Worm (Caenorhabditis elegans) whole organism, young adult: ENCODE measurements around the gene F49H12.3.

Experiments
- B0336.3 ChIP-seq: fragments of 200-800 bp; sonication (Bioruptor generic); IDR thresholded peaks from 2 replicates; pipeline ENCODE4 v1.3.6; 2022; ENCODE audit warnings: missing genetic modification characterization, missing compliant biosample characterization
- C06A6.2 ChIP-seq: fragments of 200-800 bp; sonication (Bioruptor generic); conservative IDR thresholded peaks from 2 replicates; pipeline ENCODE4 v1.3.6; 2022; ENCODE audit warnings: missing genetic modification characterization, missing compliant biosample characterization
- F22D6.2 ChIP-seq: sonication (generic microtip); optimal IDR thresholded peaks from 2 replicates; lab custom pipeline; 2016; ENCODE audit warnings: mild to moderate bottlenecking, missing genetic modification characterization, missing compliant biosample characterization
- F33H1.4 ChIP-seq: fragments of 200-800 bp; sonication (Bioruptor generic); IDR thresholded peaks from 2 replicates; pipeline ENCODE4 v1.3.6; 2022; ENCODE audit warnings: missing genetic modification reagents, missing genetic modification characterization, missing compliant biosample characterization
- F39B2.1 ChIP-seq: fragments of 200-800 bp; sonication (Bioruptor generic); IDR thresholded peaks from 2 replicates; pipeline ENCODE4 v1.3.6; 2022; ENCODE audit warnings: missing genetic modification reagents, missing genetic modification characterization, missing compliant biosample characterization
- F52B5.7 ChIP-seq: sonication (generic microtip); optimal IDR thresholded peaks from 2 replicates; lab custom pipeline; 2016; ENCODE audit warnings: mild to moderate bottlenecking, missing genetic modification characterization, missing compliant biosample characterization
- T07F8.4 ChIP-seq: sonication (generic microtip); optimal IDR thresholded peaks from 2 replicates; lab custom pipeline; 2016; ENCODE audit warnings: mild to moderate bottlenecking, missing genetic modification characterization, moderate library complexity, missing compliant biosample characterization
- atf-7 ChIP-seq: sonication (generic microtip); optimal IDR thresholded peaks from 2 replicates; lab custom pipeline; 2017; ENCODE audit warnings: mild to moderate bottlenecking, missing genetic modification characterization, missing compliant biosample characterization
- attf-5 ChIP-seq: fragments of 200-800 bp; sonication (Bioruptor generic); optimal IDR thresholded peaks from 2 replicates; lab custom pipeline; 2018; ENCODE audit warnings: mild to moderate bottlenecking, missing genetic modification characterization, missing compliant biosample characterization
- bed-2 ChIP-seq: fragments of 200-800 bp; sonication (Bioruptor generic); IDR thresholded peaks from 2 replicates; pipeline ENCODE4 v1.3.6; 2022; ENCODE audit warnings: missing genetic modification reagents, missing genetic modification characterization, missing compliant biosample characterization
- ccch-3 ChIP-seq: fragments of 200-800 bp; sonication (Bioruptor generic); optimal IDR thresholded peaks from 2 replicates; lab custom pipeline; 2018; ENCODE audit warnings: mild to moderate bottlenecking, missing genetic modification characterization, missing compliant biosample characterization
- cebp-1 ChIP-seq, 2 experiments: fragments of 200-800 bp in 1 of 2; sonication (Bioruptor generic) in 1 of 2; sonication (generic microtip) in 1 of 2; IDR thresholded peaks in 1 of 2; optimal IDR thresholded peaks in 1 of 2; 2 replicates each; pipeline versions ENCODE4 v1.3.6 to Lab custom; 2017 to 2022; ENCODE audit warnings: missing compliant biosample characterization in 2 of 2, missing genetic modification characterization in 2 of 2, mild to moderate bottlenecking in 1 of 2, missing genetic modification reagents in 1 of 2, moderate library complexity in 1 of 2
- ceh-27 ChIP-seq: fragments of 200-800 bp; sonication (Bioruptor generic); optimal IDR thresholded peaks from 2 replicates; lab custom pipeline; 2018; ENCODE audit warnings: mild to moderate bottlenecking, missing genetic modification characterization, moderate library complexity, missing compliant biosample characterization
- ceh-91 ChIP-seq: fragments of 200-800 bp; sonication (Bioruptor generic); IDR thresholded peaks from 2 replicates; pipeline ENCODE4 v1.3.6; 2022; ENCODE audit warnings: missing genetic modification reagents, missing genetic modification characterization, missing compliant biosample characterization
- dox-1 ChIP-seq: fragments of 200-800 bp; sonication (Bioruptor generic); IDR thresholded peaks from 2 replicates; pipeline ENCODE4 v1.3.6; 2022; ENCODE audit warnings: missing genetic modification reagents, missing genetic modification characterization, missing compliant biosample characterization
- egl-18 ChIP-seq: fragments of 200-800 bp; sonication (Bioruptor generic); IDR thresholded peaks from 2 replicates; pipeline ENCODE4 v1.3.6; 2022; ENCODE audit warnings: missing genetic modification reagents, missing genetic modification characterization, missing compliant biosample characterization
- hlh-12 ChIP-seq: sonication (generic microtip); optimal IDR thresholded peaks from 2 replicates; lab custom pipeline; 2016; ENCODE audit warnings: missing genetic modification characterization, missing compliant biosample characterization
- hlh-26 ChIP-seq: fragments of 200-800 bp; sonication (Bioruptor generic); conservative IDR thresholded peaks from 2 replicates; pipeline ENCODE4 v1.3.6; 2022; ENCODE audit warnings: missing genetic modification reagents, missing genetic modification characterization, missing compliant biosample characterization
- hsf-1 ChIP-seq: fragments of 200-800 bp; sonication (Bioruptor generic); IDR thresholded peaks from 2 replicates; pipeline ENCODE4 v1.3.6; 2022; ENCODE audit warnings: missing genetic modification reagents, missing genetic modification characterization, missing compliant biosample characterization
- lir-1 ChIP-seq: fragments of 200-800 bp; sonication (Bioruptor generic); conservative IDR thresholded peaks from 2 replicates; pipeline ENCODE4 v1.3.6; 2022; ENCODE audit warnings: missing genetic modification reagents, missing genetic modification characterization, missing compliant biosample characterization
- lsy-27 ChIP-seq: sonication (generic microtip); optimal IDR thresholded peaks from 2 replicates; lab custom pipeline; 2017; ENCODE audit warnings: missing genetic modification characterization, mild to moderate bottlenecking, missing compliant biosample characterization, antibody characterized with exemption, missing genotype, borderline replicate concordance; ENCODE audit not compliant: insufficient read depth
- mcd-1 ChIP-seq: fragments of 200-800 bp; sonication (Bioruptor generic); IDR thresholded peaks from 2 replicates; pipeline ENCODE4 v1.3.6; 2022; ENCODE audit warnings: missing genetic modification reagents, missing genetic modification characterization, missing compliant biosample characterization
- mes-4 ChIP-seq: sonication (generic microtip); optimal IDR thresholded peaks from 2 replicates; lab custom pipeline; 2016; ENCODE audit warnings: missing genotype, missing genetic modification characterization, missing compliant biosample characterization
- nfya-2 ChIP-seq: fragments of 200-800 bp; sonication (Bioruptor generic); IDR thresholded peaks from 2 replicates; pipeline ENCODE4 v1.3.6; 2022; ENCODE audit warnings: missing genetic modification reagents, missing genetic modification characterization, missing compliant biosample characterization
- pha-4 ChIP-seq: fragments of 150-350 bp; sonication (generic microtip); optimal IDR thresholded peaks from 2 replicates; lab custom pipeline; 2014; ENCODE audit warnings: missing biosample characterization, missing genetic modification reagents, missing genetic modification characterization
- repo-1 ChIP-seq: sonication (generic microtip); optimal IDR thresholded peaks from 2 replicates; lab custom pipeline; 2017; ENCODE audit warnings: mild to moderate bottlenecking, missing genetic modification characterization, missing compliant biosample characterization
- rpc-1 ChIP-seq, 2 experiments: fragments of 150-350 bp in 1 of 2; sonication (generic microtip) in 1 of 2; optimal IDR thresholded peaks; 2 replicates each; lab custom pipeline; 2014 to 2018; ENCODE audit warnings: missing biosample characterization in 1 of 2, missing genetic modification characterization in 1 of 2, missing genetic modification reagents in 1 of 2, missing genotype in 1 of 2
- sdz-38 ChIP-seq: sonication (generic microtip); optimal IDR thresholded peaks from 2 replicates; lab custom pipeline; 2016; ENCODE audit warnings: missing genotype, missing genetic modification characterization, missing compliant biosample characterization
- sea-2 ChIP-seq: fragments of 200-800 bp; sonication (Bioruptor generic); IDR thresholded peaks from 2 replicates; pipeline ENCODE4 v1.3.6; 2022; ENCODE audit warnings: missing genetic modification characterization, missing compliant biosample characterization
- snpc-3.4 ChIP-seq: sonication (generic microtip); optimal IDR thresholded peaks from 2 replicates; lab custom pipeline; 2017; ENCODE audit warnings: missing genetic modification characterization, mild to moderate bottlenecking, missing compliant biosample characterization, antibody characterized with exemption, moderate library complexity, missing genotype, missing genetic modification reagents
- tbp1 ChIP-seq: fragments of 200-800 bp; sonication (Bioruptor generic); optimal IDR thresholded peaks from 2 replicates; lab custom pipeline; 2018; ENCODE audit warnings: mild to moderate bottlenecking, missing genetic modification characterization, missing compliant biosample characterization
- unc-130 ChIP-seq: sonication (generic microtip); optimal IDR thresholded peaks from 2 replicates; lab custom pipeline; 2016; ENCODE audit warnings: missing genetic modification reagents, missing genetic modification characterization, missing compliant biosample characterization
- xnd-1 ChIP-seq: sonication (generic microtip); optimal IDR thresholded peaks from 2 replicates; lab custom pipeline; 2016; ENCODE audit warnings: missing genotype, missing genetic modification reagents, missing genetic modification characterization, missing compliant biosample characterization
- zim-3 ChIP-seq: sonication (generic microtip); optimal IDR thresholded peaks from 2 replicates; lab custom pipeline; 2017; ENCODE audit warnings: mild to moderate bottlenecking, missing genetic modification characterization, moderate library complexity, missing compliant biosample characterization
- ztf-22 ChIP-seq: fragments of 200-800 bp; sonication (Bioruptor generic); optimal IDR thresholded peaks from 2 replicates; lab custom pipeline; 2018; ENCODE audit warnings: mild to moderate bottlenecking, missing genetic modification characterization, moderate library complexity, missing compliant biosample characterization
- ztf-6 ChIP-seq: fragments of 200-800 bp; sonication (Bioruptor generic); IDR thresholded peaks from 2 replicates; pipeline ENCODE4 v1.3.6; 2022; ENCODE audit warnings: missing genetic modification reagents, missing genetic modification characterization, missing compliant biosample characterization

F49H12.3 gene

ce11 chrX:2084988-2085387 lies 813 bp downstream of the F49H12.3 start, which contains the start of gene F49H12.2:
Gene F49H12.2, plus strand, starts transcription at chrX:2085288.
- TF ChIP-seq sea-2 (GFP tag; lab: Robert Waterston, UW) (no peak), ccch-3 (no peak), F33H1.4 (GFP tag; lab: Robert Waterston, UW) (no peak), T07F8.4 (tag; lab: Kevin White, UChicago) (no peak), ceh-91 (GFP tag; lab: Robert Waterston, UW) (no peak), C06A6.2 (GFP tag; lab: Robert Waterston, UW) (no peak), F22D6.2 (tag; lab: Kevin White, UChicago) (no peak), attf-5 (GFP tag; lab: Kevin White, UChicago) (no peak), mes-4 (tag; lab: Kevin White, UChicago) (no peak), lsy-27 (tag; lab: Kevin White, UChicago) (no peak), snpc-3.4 (tag; lab: Kevin White, UChicago) (no peak), zim-3 (tag; lab: Kevin White, UChicago) (no peak), atf-7 (tag; lab: Kevin White, UChicago) (no peak), lir-1 (GFP tag; lab: Robert Waterston, UW) (no peak), hsf-1 (no peak), pha-4 (tag; lab: Kevin White, UChicago) (no peak)

- no peak for TF ChIP-seq ztf-22
- peak; percentile 63; the same call in 1 of the 2 replicates for TF ChIP-seq cebp-1 (GFP tag; IDR thresholded peaks at IDR 0.05; lab: Robert Waterston, UW)
- peak; percentile 95 for TF ChIP-seq cebp-1 (tag; optimal IDR thresholded peaks at IDR 0.05; lab: Kevin White, UChicago)
Measured at ce11 chrX:2085494-2085893, 1.3 kb downstream of the F49H12.3 start.

ce11 chrX:2087716-2088115 lies 3.5 kb downstream of the F49H12.3 start:
- no peak for TF ChIP-seq tbp1
- no peak for TF ChIP-seq rpc-1 (optimal IDR thresholded peaks at IDR 0.05; lab: Kevin White, UChicago)
- no peak for TF ChIP-seq rpc-1 (tag; optimal IDR thresholded peaks at IDR 0.05; lab: Kevin White, UChicago)
- no peak for TF ChIP-seq xnd-1 (tag; lab: Kevin White, UChicago)
- TF ChIP-seq mes-4 (tag; lab: Kevin White, UChicago), result no peak
- TF ChIP-seq ccch-3, result no peak
- no peak for TF ChIP-seq F52B5.7 (tag; lab: Kevin White, UChicago)
- TF ChIP-seq hlh-12, result no peak
- TF ChIP-seq nfya-2 (GFP tag; lab: Robert Waterston, UW), result no peak
- TF ChIP-seq bed-2 (GFP tag; lab: Robert Waterston, UW), result no peak
- no peak for TF ChIP-seq B0336.3
- TF ChIP-seq dox-1 (GFP tag; lab: Robert Waterston, UW), result no peak
- no peak for TF ChIP-seq repo-1
- TF ChIP-seq F39B2.1 (GFP tag; lab: Robert Waterston, UW), result no peak
- TF ChIP-seq mcd-1 (GFP tag; lab: Robert Waterston, UW), result no peak
- no peak for TF ChIP-seq sdz-38 (tag; lab: Kevin White, UChicago)
- no peak for TF ChIP-seq egl-18 (GFP tag; lab: Robert Waterston, UW)
- no peak for TF ChIP-seq ceh-27 (GFP tag; lab: Kevin White, UChicago)
- no peak for TF ChIP-seq unc-130
- TF ChIP-seq hlh-26 (GFP tag; lab: Robert Waterston, UW), result no peak
- TF ChIP-seq ztf-6, result no peak
